Fruit fly (Drosophila melanogaster) whole organism, pupa: ENCODE data around the gene CG4036.

Experiments
- CG10348 ChIP-seq: fragments of 200-800 bp; sonication (Bioruptor generic); IDR thresholded peaks from 2 replicates; pipeline ENCODE4 v1.3.6; 2022; ENCODE audit warnings: missing biosample characterization, missing genetic modification characterization
- CG12605 ChIP-seq: fragments of 200-800 bp; sonication (Bioruptor generic); IDR thresholded peaks from 2 replicates; pipeline ENCODE4 v1.3.6; 2022; ENCODE audit warnings: missing biosample characterization, missing genetic modification characterization
- CG13204 ChIP-seq: fragments of 200-800 bp; sonication (Bioruptor generic); optimal IDR thresholded peaks from 2 replicates; lab custom pipeline; 2018; ENCODE audit warnings: missing biosample characterization, mild to moderate bottlenecking, missing genetic modification characterization, moderate library complexity
- CG14655 ChIP-seq: fragments of 200-800 bp; sonication (Bioruptor generic); optimal IDR thresholded peaks from 3 replicates; lab custom pipeline; 2017; ENCODE audit warnings: mild to moderate bottlenecking, missing biosample characterization, missing genetic modification reagents, missing genetic modification characterization
- CG15710 ChIP-seq: fragments of 200-800 bp; sonication (Bioruptor generic); optimal IDR thresholded peaks from 2 replicates; lab custom pipeline; 2018; ENCODE audit warnings: missing biosample characterization, mild to moderate bottlenecking, missing genetic modification characterization, moderate library complexity
- CG17806 ChIP-seq: fragments of 200-800 bp; sonication (Bioruptor generic); optimal IDR thresholded peaks from 2 replicates; lab custom pipeline; 2018; ENCODE audit warnings: missing biosample characterization, mild to moderate bottlenecking, missing genetic modification characterization, moderate library complexity
- CG32121 ChIP-seq: fragments of 200-800 bp; sonication (Bioruptor generic); IDR thresholded peaks from 2 replicates; pipeline ENCODE4 v1.3.6; 2022; ENCODE audit warnings: missing biosample characterization, missing genetic modification characterization
- CG34367 ChIP-seq: fragments of 200-800 bp; sonication (Bioruptor generic); optimal IDR thresholded peaks from 2 replicates; lab custom pipeline; 2018; ENCODE audit warnings: missing biosample characterization, mild to moderate bottlenecking, missing genetic modification characterization
- CG4496 ChIP-seq: fragments of 200-800 bp; sonication (Bioruptor generic); IDR thresholded peaks from 3 replicates; pipeline ENCODE4 v1.3.6; 2022; ENCODE audit warnings: missing biosample characterization, missing genetic modification characterization
- CG8159 ChIP-seq: fragments of 200-800 bp; sonication (Bioruptor generic); optimal IDR thresholded peaks from 3 replicates; lab custom pipeline; 2018; ENCODE audit warnings: missing biosample characterization, mild to moderate bottlenecking, missing genetic modification characterization, moderate library complexity
- CG8301 ChIP-seq: fragments of 200-800 bp; sonication (Bioruptor generic); optimal IDR thresholded peaks from 2 replicates; lab custom pipeline; 2018; ENCODE audit warnings: missing biosample characterization, mild to moderate bottlenecking, missing genetic modification characterization
- CG9948 ChIP-seq: fragments of 200-800 bp; sonication (Bioruptor generic); optimal IDR thresholded peaks from 2 replicates; lab custom pipeline; 2018; ENCODE audit warnings: missing biosample characterization, mild to moderate bottlenecking, missing genetic modification characterization, moderate library complexity
- D1 ChIP-seq: fragments of 200-800 bp; sonication (Bioruptor generic); optimal IDR thresholded peaks from 2 replicates; lab custom pipeline; 2018; ENCODE audit warnings: missing biosample characterization, mild to moderate bottlenecking, missing genetic modification characterization, moderate library complexity
- EcR ChIP-seq: fragments of 200-800 bp; sonication (Bioruptor generic); optimal IDR thresholded peaks from 3 replicates; lab custom pipeline; 2019; ENCODE audit warnings: missing biosample characterization, missing genetic modification characterization, mild to moderate bottlenecking, moderate library complexity, missing genetic modification reagents
- Ets98B ChIP-seq: fragments of 200-800 bp; sonication (Bioruptor generic); IDR thresholded peaks from 2 replicates; pipeline ENCODE4 v1.3.6; 2022; ENCODE audit warnings: missing biosample characterization, missing genetic modification characterization
- Pif1A ChIP-seq: fragments of 200-800 bp; sonication (Bioruptor generic); optimal IDR thresholded peaks from 3 replicates; lab custom pipeline; 2016; ENCODE audit warnings: missing biosample characterization, missing genetic modification characterization
- Pif1B ChIP-seq: fragments of 200-800 bp; sonication (Bioruptor generic); optimal IDR thresholded peaks from 3 replicates; lab custom pipeline; 2016; ENCODE audit warnings: missing biosample characterization, missing genetic modification characterization
- fd96Ca ChIP-seq: fragments of 200-800 bp; sonication (Bioruptor generic); IDR thresholded peaks from 3 replicates; pipeline ENCODE4 v1.3.6; 2022; ENCODE audit warnings: missing biosample characterization, missing genetic modification characterization
- gl ChIP-seq: fragments of 200-800 bp; sonication (Bioruptor generic); optimal IDR thresholded peaks from 2 replicates; lab custom pipeline; 2018; ENCODE audit warnings: missing biosample characterization, mild to moderate bottlenecking, missing genetic modification characterization
- rn ChIP-seq: fragments of 200-800 bp; sonication (Bioruptor generic); IDR thresholded peaks from 2 replicates; pipeline ENCODE4 v1.3.6; 2022; ENCODE audit warnings: missing biosample characterization, missing genetic modification characterization

CG4036 gene

DNA sequence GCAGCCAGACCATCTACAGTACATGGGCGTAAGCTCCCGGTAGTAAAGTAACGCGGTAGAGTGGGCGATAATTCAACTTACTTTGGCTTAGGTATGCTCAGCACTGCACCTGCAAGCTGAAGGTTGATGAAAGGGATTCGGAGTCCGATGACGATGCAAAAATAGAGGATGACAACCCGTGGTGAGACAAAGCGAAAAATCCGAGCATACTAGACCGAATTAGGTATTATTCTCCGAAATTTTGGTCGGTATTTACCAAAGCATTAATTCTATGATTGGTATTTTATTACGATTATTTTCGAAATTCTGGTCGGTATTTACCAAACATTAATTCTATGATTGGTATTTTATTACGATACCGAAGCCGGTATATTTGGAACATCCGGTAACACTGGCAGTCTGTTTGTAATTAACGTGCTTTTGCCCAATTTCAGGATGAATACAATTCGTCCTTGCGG lies at the start of gene CG4036:
Gene CG4036, plus strand, starts transcription at position 348 of the 458 bp plus-strand sequence.
- TF ChIP-seq CG32121 (GFP tag; lab: Robert Waterston, UW): peak; percentile 32; the same call in 1 of the 2 replicates
- TF ChIP-seq CG15710 (tag; lab: Kevin White, UChicago): no peak
- peak; percentile 38 for TF ChIP-seq EcR (GFP tag; lab: Kevin White, UChicago)

DNA sequence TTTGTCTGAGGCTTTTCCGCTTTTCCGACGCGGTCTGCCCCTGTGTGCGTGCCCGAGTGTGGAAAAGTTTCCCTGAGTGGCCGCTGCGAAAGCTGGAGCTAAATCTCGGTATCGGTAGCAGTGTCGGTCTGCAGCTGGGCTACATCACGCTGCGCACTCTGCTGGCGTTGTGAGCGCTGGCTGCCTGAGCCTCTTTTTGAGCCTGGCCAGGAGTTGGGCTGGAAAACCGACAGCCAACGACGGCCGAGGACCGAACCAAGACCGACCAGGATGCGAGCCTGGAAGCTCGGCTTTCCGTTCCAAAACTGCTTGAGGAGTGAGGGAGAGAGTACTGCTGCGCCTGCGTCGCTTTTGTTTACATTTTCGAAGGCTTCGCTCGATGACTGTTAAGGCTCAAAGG lies 46.9 kb upstream of the CG4036 start:
- no peak for TF ChIP-seq EcR (GFP tag; lab: Kevin White, UChicago)
- no peak for TF ChIP-seq gl (tag; lab: Kevin White, UChicago)
- no peak for TF ChIP-seq fd96Ca (GFP tag; lab: Robert Waterston, UW)

DNA sequence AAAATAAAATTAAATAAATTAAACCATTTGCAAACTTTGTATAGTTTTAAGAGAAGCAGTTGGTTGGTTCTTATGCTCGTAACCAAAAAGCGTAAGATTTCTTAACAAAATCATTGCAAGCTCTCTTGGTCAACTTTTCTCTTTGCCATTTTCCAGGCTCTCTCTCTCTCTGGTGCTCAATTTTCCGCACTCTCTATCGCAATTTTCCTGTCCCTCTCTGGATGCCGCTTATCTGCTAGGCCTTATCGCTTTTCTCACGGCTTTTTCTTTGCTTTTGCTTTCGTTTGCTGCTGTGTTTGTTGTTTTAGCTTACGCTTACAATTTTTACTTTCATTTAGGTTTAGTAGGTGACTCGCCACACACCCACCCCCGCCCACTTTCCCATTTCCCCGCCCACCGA lies 46.0 kb upstream of the CG4036 start:
- TF ChIP-seq CG14655 (GFP tag; lab: Kevin White, UChicago): peak; percentile 43
- TF ChIP-seq fd96Ca (GFP tag; lab: Robert Waterston, UW): 0 out of 3 replicates have a peak, but pooled peaks have one; percentile 23
- TF ChIP-seq CG8301 (tag; lab: Kevin White, UChicago): peak; percentile 12
- TF ChIP-seq CG4496: no peak

DNA sequence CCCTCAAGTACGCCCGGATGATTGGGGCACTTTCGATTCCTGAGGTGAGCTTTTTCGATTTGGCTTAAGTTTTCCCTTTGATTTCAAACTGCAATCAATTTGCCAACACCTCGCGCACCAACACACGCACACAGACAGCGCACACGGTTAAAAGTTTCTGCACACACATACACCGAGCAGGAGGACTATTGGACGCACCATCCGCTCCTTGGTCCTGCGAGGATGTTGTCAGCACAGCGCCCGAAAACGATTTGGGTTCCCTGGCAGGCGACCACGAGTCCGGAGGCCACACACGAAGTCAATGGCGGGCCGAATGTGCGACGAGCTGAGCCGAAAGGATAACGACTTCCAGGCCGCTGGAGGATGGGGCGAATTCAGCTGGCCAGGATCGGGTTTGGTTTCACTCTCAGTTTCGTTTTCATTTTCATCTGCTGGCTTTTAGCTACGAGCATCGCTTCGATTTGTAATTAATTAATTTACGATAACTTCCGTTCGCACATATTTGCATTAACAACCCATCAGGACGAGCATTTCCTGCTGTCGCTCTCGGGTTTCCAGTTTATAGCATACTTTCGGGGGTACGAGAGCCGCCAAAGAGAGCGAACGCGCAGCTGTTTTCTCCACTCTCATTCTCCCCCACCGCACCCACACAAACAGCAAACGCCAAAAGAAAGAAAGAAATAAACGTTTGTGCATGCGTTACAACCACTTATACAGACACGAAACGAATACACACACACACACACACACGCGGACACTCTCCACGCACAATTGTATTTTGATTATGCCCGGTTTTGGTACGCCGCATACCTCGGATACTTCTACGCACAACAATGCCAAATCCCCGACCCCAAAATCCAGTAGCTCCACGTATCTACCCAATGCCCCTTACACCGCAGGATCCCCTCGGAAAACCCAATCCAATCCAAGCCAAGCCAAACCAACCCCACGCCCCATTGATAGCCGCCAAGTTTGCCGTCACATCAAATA lies 44.2 kb upstream of the CG4036 start, which contains the start of gene Nckx30C:
Gene Nckx30C, minus strand, starts transcription at position 260 of the 990 bp plus-strand sequence.
- no peak for TF ChIP-seq CG12605 (GFP tag; lab: Robert Waterston, UW)
- TF ChIP-seq gl (tag; lab: Kevin White, UChicago): no peak
- TF ChIP-seq EcR (GFP tag; lab: Kevin White, UChicago): no peak
- TF ChIP-seq Pif1A (GFP tag; lab: Kevin White, UChicago): no peak
- TF ChIP-seq CG15710 (tag; lab: Kevin White, UChicago): no peak

dm6 chr2L:9749745-9750144 lies 40.9 kb upstream of the CG4036 start, which contains the start of gene Cyp4e3:
Cyp4e3 (minus strand) TSS chr2L:9750071.
- no peak for TF ChIP-seq Ets98B
- TF ChIP-seq CG4496: peak; percentile 22; the same call in 1 of the 3 replicates
- TF ChIP-seq CG8301 (tag; lab: Kevin White, UChicago): no peak
- no peak for TF ChIP-seq Pif1B (GFP tag; lab: Kevin White, UChicago)

DNA sequence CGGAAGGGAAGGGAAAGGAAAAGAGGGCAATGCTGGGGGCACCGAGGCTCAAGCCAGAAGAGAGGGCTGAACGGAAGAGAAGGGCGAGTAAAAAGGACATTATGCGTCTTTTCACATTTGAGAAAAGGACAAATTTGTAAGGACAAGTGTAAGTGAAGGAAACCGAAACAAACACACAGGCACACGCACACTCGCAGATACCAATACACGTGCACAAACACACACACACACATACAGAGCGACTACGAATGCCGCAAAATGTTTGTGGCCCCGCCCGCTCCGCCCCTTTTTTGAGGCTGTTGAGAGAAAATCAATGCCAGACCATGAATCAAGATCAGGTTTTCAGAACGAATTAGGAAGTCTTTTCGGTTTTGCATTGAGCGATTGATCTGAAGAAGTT lies 37.3 kb upstream of the CG4036 start:
- TF ChIP-seq CG8159 (no peak), CG34367 (no peak), CG17806 (tag; lab: Kevin White, UChicago) (no peak), Pif1B (GFP tag; lab: Kevin White, UChicago) (no peak), CG12605 (GFP tag; lab: Robert Waterston, UW) (no peak), rn (GFP tag; lab: Robert Waterston, UW) (no peak), CG10348 (GFP tag; lab: Robert Waterston, UW) (no peak), Ets98B (no peak), CG13204 (GFP tag; lab: Kevin White, UChicago) (no peak), CG4496 (no peak), gl (tag; lab: Kevin White, UChicago) (no peak), EcR (GFP tag; lab: Kevin White, UChicago) (no peak), CG9948 (tag; lab: Kevin White, UChicago) (no peak), CG8301 (tag; lab: Kevin White, UChicago) (no peak), fd96Ca (GFP tag; lab: Robert Waterston, UW) (no peak), Pif1A (GFP tag; lab: Kevin White, UChicago) (no peak), D1 (tag; lab: Kevin White, UChicago) (no peak)
- TF ChIP-seq, all 21 proteins: peak for 0

DNA sequence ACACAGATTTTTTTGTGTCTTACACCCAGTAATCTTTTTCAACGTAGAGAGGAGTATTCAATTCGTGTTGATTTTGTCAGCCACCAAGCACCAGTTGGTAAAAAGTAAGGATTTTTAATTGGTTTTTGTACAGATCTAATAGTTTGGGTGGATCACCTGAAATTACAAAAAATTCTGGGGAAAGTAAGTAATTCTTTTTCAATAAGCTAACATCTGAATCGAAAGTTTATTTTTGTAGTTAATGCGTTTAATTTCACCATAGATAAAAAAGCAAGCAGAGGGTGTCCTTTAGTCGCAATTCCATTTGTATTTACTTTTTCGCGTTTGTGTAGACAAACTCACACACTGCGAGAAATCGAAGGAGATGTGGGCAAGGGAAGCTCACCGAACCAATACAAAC lies 35.9 kb upstream of the CG4036 start:
- TF ChIP-seq CG34367: no peak
- peak; percentile 37 for TF ChIP-seq CG8159
- no peak for TF ChIP-seq CG9948 (tag; lab: Kevin White, UChicago)
- peak; percentile 30 for TF ChIP-seq CG15710 (tag; lab: Kevin White, UChicago)
- peak; percentile 13 for TF ChIP-seq CG14655 (GFP tag; lab: Kevin White, UChicago)
- no peak for TF ChIP-seq CG32121 (GFP tag; lab: Robert Waterston, UW)
- no peak for TF ChIP-seq D1 (tag; lab: Kevin White, UChicago)
- TF ChIP-seq CG10348 (GFP tag; lab: Robert Waterston, UW): no peak
- no peak for TF ChIP-seq Pif1B (GFP tag; lab: Kevin White, UChicago)
- no peak for TF ChIP-seq CG8301 (tag; lab: Kevin White, UChicago)
